4 worm cellular contexts compared by ENCODE assay signal in genomic region chrX:5475164-5475576, ce11.
TF ChIP-seq lines count a peak whose summit lies in the region.

No protein-coding gene starts in this region.

TF ChIP-seq in whole organism, L2 larva, 48 proteins besides CTCF, POLR2A, EP300 and RAD21 (continued from another document):
- peak; percentile 86 for TF ChIP-seq sma-9 (GFP tag; optimal IDR thresholded peaks at IDR 0.05; lab: Kevin White, UChicago)
- no peak for TF ChIP-seq sma-9 (tag; optimal IDR thresholded peaks at IDR 0.05; lab: Kevin White, UChicago)
- no peak for TF ChIP-seq ztf-11 (tag; optimal IDR thresholded peaks at IDR 0.05; lab: Kevin White, UChicago)
- TF ChIP-seq elt-3 (tag; optimal IDR thresholded peaks at IDR 0.05; lab: Kevin White, UChicago), result no peak
- peak; percentile 82 for TF ChIP-seq ceh-16 (tag; optimal IDR thresholded peaks at IDR 0.05; lab: Kevin White, UChicago)
- TF ChIP-seq nhr-21 (tag; optimal IDR thresholded peaks at IDR 0.05; lab: Kevin White, UChicago), result peak; percentile 66
- peak; percentile 85 for TF ChIP-seq fos-1 (tag; optimal IDR thresholded peaks at IDR 0.05; lab: Kevin White, UChicago)
- TF ChIP-seq elt-1 (tag; optimal IDR thresholded peaks at IDR 0.05; lab: Kevin White, UChicago), result no peak
- TF ChIP-seq ztf-1 (GFP tag; conservative IDR thresholded peaks at IDR 0.05; lab: Robert Waterston, UW), result no peak
- peak; percentile 85 for TF ChIP-seq sma-3 (GFP tag; optimal IDR thresholded peaks at IDR 0.05; lab: Kevin White, UChicago)
- TF ChIP-seq ama-1 (optimal IDR thresholded peaks at IDR 0.05; lab: Kevin White, UChicago), result no peak
- peak; percentile 42 for TF ChIP-seq sem-4 (tag; optimal IDR thresholded peaks at IDR 0.05; lab: Kevin White, UChicago)
- no peak for TF ChIP-seq nhr-23 (tag; optimal IDR thresholded peaks at IDR 0.05; lab: Kevin White, UChicago)
- TF ChIP-seq nhr-6 (tag; optimal IDR thresholded peaks at IDR 0.05; lab: Kevin White, UChicago), result peak; percentile 70
- TF ChIP-seq nhr-12 (tag; optimal IDR thresholded peaks at IDR 0.05; lab: Kevin White, UChicago), result no peak
- no peak for TF ChIP-seq nhr-77 (tag; optimal IDR thresholded peaks at IDR 0.05; lab: Kevin White, UChicago)
- no peak for TF ChIP-seq ztf-4 (tag; optimal IDR thresholded peaks at IDR 0.05; lab: Kevin White, UChicago)
- TF ChIP-seq nhr-129 (tag; optimal IDR thresholded peaks at IDR 0.05; lab: Kevin White, UChicago), result peak; percentile 96
- TF ChIP-seq mdl-1 (tag; optimal IDR thresholded peaks at IDR 0.05; lab: Kevin White, UChicago), result peak in 1 of 2 experiments; percentile 24
- TF ChIP-seq lin-39 (tag; optimal IDR thresholded peaks at IDR 0.05; lab: Kevin White, UChicago), result no peak
- peak; percentile 25 for TF ChIP-seq lin-13 (GFP tag; optimal IDR thresholded peaks at IDR 0.05; lab: Kevin White, UChicago)
- TF ChIP-seq unc-62 (GFP tag; optimal IDR thresholded peaks at IDR 0.05; lab: Kevin White, UChicago), result no peak
- TF ChIP-seq C34F6.9 (tag; optimal IDR thresholded peaks at IDR 0.05; lab: Kevin White, UChicago), result peak; percentile 62
- peak; percentile 33 for TF ChIP-seq gmeb-1 (tag; optimal IDR thresholded peaks at IDR 0.05; lab: Kevin White, UChicago)
- TF ChIP-seq R02D3.7 (tag; optimal IDR thresholded peaks at IDR 0.05; lab: Kevin White, UChicago), result no peak
- TF ChIP-seq blmp-1 (tag; optimal IDR thresholded peaks at IDR 0.05; lab: Kevin White, UChicago; ENCODE audit: insufficient read depth), result peak; percentile 81
TF ChIP-seq in whole organism, L2 larva: peak in this region for 22.

TF ChIP-seq in whole organism, L4 larva, 104 proteins besides CTCF, POLR2A, EP300 and RAD21 (continued from another document and continues in another):
- TF ChIP-seq unc-62 (GFP tag; optimal IDR thresholded peaks at IDR 0.05 in 1 of 2; lab: Kevin White, UChicago), result peak in 1 of 2 experiments; percentile 99
- TF ChIP-seq unc-62 (tag; optimal IDR thresholded peaks at IDR 0.05; lab: Kevin White, UChicago), result no peak
- peak; percentile 69 for TF ChIP-seq hmg-1.1 (GFP tag; IDR thresholded peaks at IDR 0.05; lab: Robert Waterston, UW)
- TF ChIP-seq dve-1 (tag; optimal IDR thresholded peaks at IDR 0.05; lab: Kevin White, UChicago; ENCODE audit: insufficient read depth), result peak; percentile 70
- TF ChIP-seq F10B5.3 (tag; optimal IDR thresholded peaks at IDR 0.05; lab: Kevin White, UChicago), result no peak
- 0 out of 2 replicates have a peak, but pooled peaks have one; percentile 60 for TF ChIP-seq lin-1 (GFP tag; IDR thresholded peaks at IDR 0.05; lab: Robert Waterston, UW)
- TF ChIP-seq nhr-10 (tag; optimal IDR thresholded peaks at IDR 0.05; lab: Kevin White, UChicago), result no peak
- TF ChIP-seq mep-1 (tag; optimal IDR thresholded peaks at IDR 0.05; lab: Kevin White, UChicago), result peak; percentile 83
- no peak for TF ChIP-seq F49E8.2 (tag; optimal IDR thresholded peaks at IDR 0.05; lab: Kevin White, UChicago; ENCODE audit: borderline replicate concordance)
- peak; percentile 90 for TF ChIP-seq hlh-11 (tag; optimal IDR thresholded peaks at IDR 0.05; lab: Kevin White, UChicago)
- TF ChIP-seq ceh-28 (tag; optimal IDR thresholded peaks at IDR 0.05; lab: Kevin White, UChicago), result no peak
- no peak for TF ChIP-seq cey-2 (tag; optimal IDR thresholded peaks at IDR 0.05; lab: Kevin White, UChicago; ENCODE audit: borderline replicate concordance, insufficient read depth)
- no peak for TF ChIP-seq fos-1 (tag; optimal IDR thresholded peaks at IDR 0.05; lab: Kevin White, UChicago)
- peak; percentile 59 for TF ChIP-seq nhr-11 (tag; optimal IDR thresholded peaks at IDR 0.05; lab: Kevin White, UChicago)
- peak; percentile 58 for TF ChIP-seq rbr-2 (tag; optimal IDR thresholded peaks at IDR 0.05; lab: Kevin White, UChicago)
- no peak for TF ChIP-seq daf-16 (GFP tag; optimal IDR thresholded peaks at IDR 0.05; lab: Kevin White, UChicago)
- peak; percentile 34 for TF ChIP-seq daf-16 (tag; optimal IDR thresholded peaks at IDR 0.05; lab: Kevin White, UChicago)
- TF ChIP-seq spr-3 (GFP tag; optimal IDR thresholded peaks at IDR 0.05; lab: Kevin White, UChicago), result no peak
- TF ChIP-seq attf-4 (tag; optimal IDR thresholded peaks at IDR 0.05; lab: Kevin White, UChicago), result peak; percentile 36
- TF ChIP-seq spr-1 (tag; optimal IDR thresholded peaks at IDR 0.05; lab: Kevin White, UChicago), result no peak
- peak; percentile 22 for TF ChIP-seq jun-1 (tag; optimal IDR thresholded peaks at IDR 0.05; lab: Kevin White, UChicago)
- no peak for TF ChIP-seq nhr-102 (tag; optimal IDR thresholded peaks at IDR 0.05; lab: Kevin White, UChicago)
- TF ChIP-seq lir-3 (tag; optimal IDR thresholded peaks at IDR 0.05; lab: Kevin White, UChicago), result no peak
- no peak for TF ChIP-seq unc-130 (GFP tag; optimal IDR thresholded peaks at IDR 0.05; lab: Kevin White, UChicago)
- peak; percentile 34 to 44 for TF ChIP-seq lsy-2 (tag; optimal IDR thresholded peaks at IDR 0.05; lab: Kevin White, UChicago)
- TF ChIP-seq fkh-10 (GFP tag; optimal IDR thresholded peaks at IDR 0.05; lab: Kevin White, UChicago), result no peak
- no peak for TF ChIP-seq nhr-42 (GFP tag; IDR thresholded peaks at IDR 0.05; lab: Robert Waterston, UW)
- TF ChIP-seq unc-39 (tag; optimal IDR thresholded peaks at IDR 0.05; lab: Kevin White, UChicago), result no peak
- TF ChIP-seq hif-1 (tag; optimal IDR thresholded peaks at IDR 0.05; lab: Kevin White, UChicago), result no peak
- TF ChIP-seq ceh-32 (tag; optimal IDR thresholded peaks at IDR 0.05; lab: Kevin White, UChicago; ENCODE audit: poor library complexity), result no peak
- TF ChIP-seq madf-5 (GFP tag; IDR thresholded peaks at IDR 0.05; lab: Robert Waterston, UW), result no peak
- TF ChIP-seq php-3 (GFP tag; IDR thresholded peaks at IDR 0.05; lab: Robert Waterston, UW), result no peak
- TF ChIP-seq nhr-111 (GFP tag; optimal IDR thresholded peaks at IDR 0.05; lab: Kevin White, UChicago), result no peak
- no peak for TF ChIP-seq snpc-4 (tag; optimal IDR thresholded peaks at IDR 0.05; lab: Kevin White, UChicago)
- TF ChIP-seq nhr-41 (GFP tag; IDR thresholded peaks at IDR 0.05; lab: Robert Waterston, UW), result peak; percentile 95
- TF ChIP-seq nhr-28 (tag; optimal IDR thresholded peaks at IDR 0.05; lab: Kevin White, UChicago), result peak; percentile 91
- TF ChIP-seq daf-19 (GFP tag; conservative IDR thresholded peaks at IDR 0.05; lab: Robert Waterston, UW), result no peak

TF ChIP-seq in whole organism, late embryonic, 69 proteins besides CTCF, POLR2A, EP300 and RAD21 (continued from another document and continues in another):
- TF ChIP-seq hlh-15 (tag; optimal IDR thresholded peaks at IDR 0.05; lab: Kevin White, UChicago), result no peak
- TF ChIP-seq K02D7.2 (tag; optimal IDR thresholded peaks at IDR 0.05; lab: Kevin White, UChicago), result no peak
- no peak for TF ChIP-seq nhr-232 (tag; optimal IDR thresholded peaks at IDR 0.05; lab: Kevin White, UChicago)
- peak; percentile 61 for TF ChIP-seq ceh-19 (GFP tag; optimal IDR thresholded peaks at IDR 0.05; lab: Kevin White, UChicago)
- TF ChIP-seq pros-1 (tag; optimal IDR thresholded peaks at IDR 0.05; lab: Kevin White, UChicago), result peak; percentile 25
- no peak for TF ChIP-seq zip-5 (tag; optimal IDR thresholded peaks at IDR 0.05; lab: Kevin White, UChicago)
- TF ChIP-seq T23F11.4 (GFP tag; optimal IDR thresholded peaks at IDR 0.05; lab: Kevin White, UChicago), result no peak
- peak; percentile 62 for TF ChIP-seq ceh-2 (tag; optimal IDR thresholded peaks at IDR 0.05; lab: Kevin White, UChicago)
- TF ChIP-seq K09A11.1 (tag; optimal IDR thresholded peaks at IDR 0.05; lab: Kevin White, UChicago; ENCODE audit: insufficient read depth), result no peak
- TF ChIP-seq ceh-45 (GFP tag; IDR thresholded peaks at IDR 0.05; lab: Robert Waterston, UW), result no peak
- no peak for TF ChIP-seq unc-42 (tag; optimal IDR thresholded peaks at IDR 0.05; lab: Kevin White, UChicago)
- TF ChIP-seq hlh-6 (tag; optimal IDR thresholded peaks at IDR 0.05; lab: Kevin White, UChicago), result peak; percentile 42
- TF ChIP-seq sox-4 (tag; optimal IDR thresholded peaks at IDR 0.05; lab: Kevin White, UChicago), result no peak
- TF ChIP-seq ttx-3 (tag; optimal IDR thresholded peaks at IDR 0.05; lab: Kevin White, UChicago), result no peak
- no peak for TF ChIP-seq hlh-13 (GFP tag; optimal IDR thresholded peaks at IDR 0.05; lab: Kevin White, UChicago)
- no peak for TF ChIP-seq lim-6 (tag; optimal IDR thresholded peaks at IDR 0.05; lab: Kevin White, UChicago)
- no peak for TF ChIP-seq ahr-1 (tag; optimal IDR thresholded peaks at IDR 0.05; lab: Kevin White, UChicago)
- peak; percentile 34 for TF ChIP-seq eyg-1 (tag; optimal IDR thresholded peaks at IDR 0.05; lab: Kevin White, UChicago)
- no peak for TF ChIP-seq unc-86 (tag; optimal IDR thresholded peaks at IDR 0.05; lab: Kevin White, UChicago)
- peak; percentile 14 for TF ChIP-seq pha-2 (tag; optimal IDR thresholded peaks at IDR 0.05; lab: Kevin White, UChicago)
- TF ChIP-seq ceh-34 (tag; optimal IDR thresholded peaks at IDR 0.05; lab: Kevin White, UChicago), result peak; percentile 62
- TF ChIP-seq hlh-8 (tag; optimal IDR thresholded peaks at IDR 0.05; lab: Kevin White, UChicago), result no peak
- peak; percentile 11 for TF ChIP-seq ztf-16 (tag; optimal IDR thresholded peaks at IDR 0.05; lab: Kevin White, UChicago)
- no peak for TF ChIP-seq pat-9 (tag; optimal IDR thresholded peaks at IDR 0.05; lab: Kevin White, UChicago)
- peak; percentile 70 for TF ChIP-seq ceh-18 (tag; optimal IDR thresholded peaks at IDR 0.05; lab: Kevin White, UChicago)
- no peak for TF ChIP-seq lin-11 (tag; optimal IDR thresholded peaks at IDR 0.05; lab: Kevin White, UChicago)
- TF ChIP-seq ceh-31 (tag; optimal IDR thresholded peaks at IDR 0.05; lab: Kevin White, UChicago), result peak; percentile 76
- TF ChIP-seq pha-4 (tag; optimal IDR thresholded peaks at IDR 0.05; lab: Kevin White, UChicago), result no peak
- TF ChIP-seq syd-9 (tag; optimal IDR thresholded peaks at IDR 0.05; lab: Kevin White, UChicago), result peak; percentile 15
- TF ChIP-seq ama-1 (optimal IDR thresholded peaks at IDR 0.05; lab: Kevin White, UChicago), result no peak
- peak; percentile 73 for TF ChIP-seq nfya-1 (tag; optimal IDR thresholded peaks at IDR 0.05; lab: Kevin White, UChicago)
- TF ChIP-seq unc-3 (GFP tag; conservative IDR thresholded peaks at IDR 0.05; lab: Robert Waterston, UW), result no peak
- no peak for TF ChIP-seq unc-3 (tag; optimal IDR thresholded peaks at IDR 0.05; lab: Kevin White, UChicago)
- no peak for TF ChIP-seq Y22D7AL.16 (tag; optimal IDR thresholded peaks at IDR 0.05; lab: Kevin White, UChicago)
- no peak for TF ChIP-seq ceh-24 (tag; optimal IDR thresholded peaks at IDR 0.05; lab: Kevin White, UChicago)
- peak; percentile 91 for TF ChIP-seq ceh-22 (tag; optimal IDR thresholded peaks at IDR 0.05; lab: Kevin White, UChicago)
- peak; percentile 55 for TF ChIP-seq F13H6.1 (tag; optimal IDR thresholded peaks at IDR 0.05; lab: Kevin White, UChicago)
- no peak for TF ChIP-seq fax-1 (tag; optimal IDR thresholded peaks at IDR 0.05; lab: Kevin White, UChicago)
- peak; percentile 82 for TF ChIP-seq tbx-2 (tag; optimal IDR thresholded peaks at IDR 0.05; lab: Kevin White, UChicago)
- TF ChIP-seq fkh-6 (tag; optimal IDR thresholded peaks at IDR 0.05; lab: Kevin White, UChicago), result no peak
- peak; percentile 63 for TF ChIP-seq elt-2 (tag; optimal IDR thresholded peaks at IDR 0.05; lab: Kevin White, UChicago)

TF ChIP-seq in whole organism, mixed stage, embryonic, 35 proteins besides CTCF, POLR2A, EP300 and RAD21 (continued from another document):
- TF ChIP-seq lin-13 (tag; optimal IDR thresholded peaks at IDR 0.05; lab: Kevin White, UChicago) (peak; percentile 84), snpc-4 (tag; optimal IDR thresholded peaks at IDR 0.05; lab: Kevin White, UChicago) (no peak), zip-8 (tag; optimal IDR thresholded peaks at IDR 0.05; lab: Kevin White, UChicago) (no peak), lin-32 (GFP tag; optimal IDR thresholded peaks at IDR 0.05; lab: Kevin White, UChicago) (no peak), ces-1 (GFP tag; optimal IDR thresholded peaks at IDR 0.05; lab: Kevin White, UChicago) (no peak)
TF ChIP-seq in whole organism, mixed stage, embryonic: peak in this region for 18.
